Fruit fly (Drosophila melanogaster) whole organism, embryonic: Measurements from ENCODE around the gene CCHa2.

Source experiments
- Atf3 ChIP-seq: fragments of 200-800 bp; sonication (Bioruptor generic); optimal IDR thresholded peaks from 3 replicates; lab custom pipeline; 2016; ENCODE audit warnings: missing biosample characterization, missing genetic modification characterization
- CG10462 ChIP-seq: fragments of 200-800 bp; sonication (Bioruptor generic); optimal IDR thresholded peaks from 2 replicates; lab custom pipeline; 2016; ENCODE audit warnings: missing biosample characterization, missing genetic modification characterization
- CG11560 ChIP-seq: fragments of 200-800 bp; sonication (Bioruptor generic); IDR thresholded peaks from 3 replicates; pipeline ENCODE4 v1.3.6; 2022; ENCODE audit warnings: missing biosample characterization, missing genetic modification characterization
- CG15601 ChIP-seq: fragments of 200-800 bp; sonication (Bioruptor generic); optimal IDR thresholded peaks from 3 replicates; lab custom pipeline; 2019; ENCODE audit warnings: missing biosample characterization, mild to moderate bottlenecking, missing genetic modification characterization, moderate library complexity
- CG17829 ChIP-seq: fragments of 200-800 bp; optimal IDR thresholded peaks from 2 replicates; lab custom pipeline; 2019; ENCODE audit warnings: missing biosample characterization, mild to moderate bottlenecking, missing genetic modification characterization, moderate library complexity
- CG2129 ChIP-seq: fragments of 200-800 bp; sonication (Bioruptor generic); IDR thresholded peaks from 2 replicates; pipeline ENCODE4 v1.3.6; 2022; ENCODE audit warnings: missing biosample characterization, missing genetic modification characterization; ENCODE audit not compliant: partially characterized antibody
- CG2678 ChIP-seq: fragments of 200-800 bp; sonication (Bioruptor generic); optimal IDR thresholded peaks from 3 replicates; lab custom pipeline; 2019; ENCODE audit warnings: missing biosample characterization, mild to moderate bottlenecking, missing genetic modification characterization, moderate library complexity
- CG30403 ChIP-seq: fragments of 200-800 bp; sonication (Bioruptor generic); optimal IDR thresholded peaks from 3 replicates; lab custom pipeline; 2016; ENCODE audit warnings: missing biosample characterization, missing genetic modification characterization
- CG3726 ChIP-seq: fragments of 200-800 bp; sonication (Bioruptor generic); IDR thresholded peaks from 3 replicates; pipeline ENCODE4, ENCODE4 v1.3.6; 2022; ENCODE audit warnings: missing biosample characterization, missing genetic modification characterization
- CG4424 ChIP-seq: fragments of 200-800 bp; sonication (Bioruptor generic); optimal IDR thresholded peaks from 3 replicates; lab custom pipeline; 2016; ENCODE audit warnings: missing biosample characterization, missing genetic modification characterization
- CG6254 ChIP-seq: fragments of 200-800 bp; sonication (Bioruptor generic); optimal IDR thresholded peaks from 3 replicates; lab custom pipeline; 2017; ENCODE audit warnings: mild to moderate bottlenecking, missing biosample characterization, missing genetic modification reagents, missing genetic modification characterization
- CG6689 ChIP-seq: fragments of 200-800 bp; sonication (Bioruptor generic); IDR thresholded peaks from 2 replicates; pipeline ENCODE4 v1.3.6; 2022; ENCODE audit warnings: missing biosample characterization, missing genetic modification characterization
- CG7963 ChIP-seq: fragments of 200-800 bp; sonication (Bioruptor generic); IDR thresholded peaks from 3 replicates; pipeline ENCODE4 v1.3.6; 2022; ENCODE audit warnings: missing biosample characterization, missing genetic modification characterization; ENCODE audit not compliant: partially characterized antibody
- CG8478 ChIP-seq: fragments of >200 bp; optimal IDR thresholded peaks from 2 replicates; lab custom pipeline; 2018
- CG9817 ChIP-seq: fragments of 200-800 bp; sonication (Bioruptor generic); optimal IDR thresholded peaks from 2 replicates; lab custom pipeline; 2018; ENCODE audit warnings: missing biosample characterization, mild to moderate bottlenecking, missing genetic modification characterization, moderate library complexity
- Dek ChIP-seq: fragments of 200-800 bp; sonication (Bioruptor generic); optimal IDR thresholded peaks from 3 replicates; lab custom pipeline; 2019; ENCODE audit warnings: missing biosample characterization, mild to moderate bottlenecking, missing genetic modification characterization, moderate library complexity
- Gug ChIP-seq: fragments of 200-800 bp; sonication (Bioruptor generic); IDR thresholded peaks from 4 replicates; pipeline ENCODE4 v1.3.6; 2022; ENCODE audit warnings: missing biosample characterization, missing genetic modification characterization
- HLH4C ChIP-seq: fragments of 200-800 bp; sonication (Bioruptor generic); IDR thresholded peaks from 3 replicates; pipeline ENCODE4 v1.3.6; 2022; ENCODE audit warnings: missing biosample characterization, missing genetic modification characterization; ENCODE audit not compliant: partially characterized antibody
- Oli ChIP-seq: fragments of 200-800 bp; sonication (Bioruptor generic); optimal IDR thresholded peaks from 2 replicates; lab custom pipeline; 2018; ENCODE audit warnings: missing biosample characterization, mild to moderate bottlenecking, missing genetic modification characterization, moderate library complexity
- Optix ChIP-seq: fragments of 200-800 bp; sonication (Bioruptor generic); IDR thresholded peaks from 3 replicates; pipeline ENCODE4 v1.3.6; 2022; ENCODE audit warnings: missing biosample characterization, missing genetic modification characterization
- Pdp1 ChIP-seq, 2 experiments: fragments of 200-800 bp; sonication (Bioruptor generic); optimal IDR thresholded peaks; 3 replicates each; lab custom pipeline; 2016; ENCODE audit warnings: missing biosample characterization in 2 of 2, missing genetic modification characterization in 2 of 2, mild to moderate bottlenecking in 1 of 2, moderate library complexity in 1 of 2
- Ravus ChIP-seq: fragments of 200-800 bp; sonication (Bioruptor generic); IDR thresholded peaks from 2 replicates; pipeline ENCODE4 v1.3.6; 2022; ENCODE audit warnings: missing biosample characterization, missing genetic modification characterization
- Sry-β ChIP-seq: fragments of 200-800 bp; sonication (Bioruptor generic); optimal IDR thresholded peaks from 2 replicates; lab custom pipeline; 2018; ENCODE audit warnings: missing biosample characterization, mild to moderate bottlenecking, missing genetic modification characterization, moderate library complexity
- Ssrp ChIP-seq: fragments of 200-800 bp; sonication (Bioruptor generic); optimal IDR thresholded peaks from 2 replicates; lab custom pipeline; 2018; ENCODE audit warnings: missing biosample characterization, mild to moderate bottlenecking, missing genetic modification characterization, moderate library complexity
- abd-A ChIP-seq: fragments of 200-800 bp; sonication (Bioruptor generic); optimal IDR thresholded peaks from 3 replicates; lab custom pipeline; 2019; ENCODE audit warnings: missing biosample characterization, mild to moderate bottlenecking, missing genetic modification characterization, moderate library complexity
- ap ChIP-seq: fragments of 200-800 bp; sonication (Bioruptor generic); IDR thresholded peaks from 2 replicates; pipeline ENCODE4 v1.3.6; 2022; ENCODE audit warnings: missing biosample characterization, missing genetic modification characterization
- az2 ChIP-seq: fragments of 200-800 bp; sonication (Bioruptor generic); optimal IDR thresholded peaks from 3 replicates; lab custom pipeline; 2016; ENCODE audit warnings: missing biosample characterization, missing genetic modification characterization
- bigmax ChIP-seq: fragments of 200-800 bp; sonication (Bioruptor generic); optimal IDR thresholded peaks from 2 replicates; lab custom pipeline; 2018; ENCODE audit warnings: missing biosample characterization, mild to moderate bottlenecking, missing genetic modification characterization
- cas ChIP-seq: fragments of 200-800 bp; sonication (Bioruptor generic); IDR thresholded peaks from 2 replicates; pipeline ENCODE4 v1.3.6; 2022; ENCODE audit warnings: missing biosample characterization, missing genetic modification characterization
- cg ChIP-seq: fragments of 200-800 bp; sonication (Bioruptor generic); optimal IDR thresholded peaks from 3 replicates; lab custom pipeline; 2019; ENCODE audit warnings: missing biosample characterization, mild to moderate bottlenecking, missing genetic modification characterization, moderate library complexity
- croc ChIP-seq: fragments of 200-800 bp; sonication (Bioruptor generic); conservative IDR thresholded peaks from 3 replicates; pipeline ENCODE4 v1.3.6; 2022; ENCODE audit warnings: missing biosample characterization, missing genetic modification characterization
- dimm ChIP-seq: fragments of 200-800 bp; sonication (Bioruptor generic); IDR thresholded peaks from 2 replicates; pipeline ENCODE4 v1.3.6; 2022; ENCODE audit warnings: missing biosample characterization, missing genetic modification characterization
- dpn ChIP-seq, 2 experiments: fragments of 200-800 bp; sonication (Bioruptor generic); optimal IDR thresholded peaks; 3 replicates each; lab custom pipeline; 2016; ENCODE audit warnings: missing biosample characterization in 2 of 2, missing genetic modification characterization in 2 of 2
- ewg ChIP-seq: fragments of 200-800 bp; sonication (Bioruptor generic); optimal IDR thresholded peaks from 3 replicates; lab custom pipeline; 2017; ENCODE audit warnings: mild to moderate bottlenecking, missing biosample characterization, missing genetic modification reagents, missing genetic modification characterization
- fru ChIP-seq: fragments of >200 bp; optimal IDR thresholded peaks from 2 replicates; lab custom pipeline; 2017
- grau ChIP-seq: fragments of 200-800 bp; optimal IDR thresholded peaks from 3 replicates; lab custom pipeline; 2019; ENCODE audit warnings: missing biosample characterization, mild to moderate bottlenecking, missing genetic modification characterization, moderate library complexity
- jigr1 ChIP-seq: fragments of 200-800 bp; sonication (Bioruptor generic); IDR thresholded peaks from 3 replicates; pipeline ENCODE4 v1.3.6; 2022; ENCODE audit warnings: missing biosample characterization, missing genetic modification characterization
- nmo ChIP-seq: fragments of 200-800 bp; sonication (Bioruptor generic); optimal IDR thresholded peaks from 2 replicates; lab custom pipeline; 2018; ENCODE audit warnings: missing biosample characterization, mild to moderate bottlenecking, missing genetic modification characterization, moderate library complexity
- nom ChIP-seq: fragments of 200-800 bp; sonication (Bioruptor generic); optimal IDR thresholded peaks from 2 replicates; lab custom pipeline; 2017; ENCODE audit warnings: missing biosample characterization, missing genetic modification characterization, mild to moderate bottlenecking, moderate library complexity, missing genetic modification reagents
- prd ChIP-seq, 3 experiments: fragments of >200 bp in 2 of 3; fragments of 200-800 bp in 1 of 3; sonication (Bioruptor generic) in 1 of 3; optimal IDR thresholded peaks in 2 of 3; IDR thresholded peaks in 1 of 3; 2 replicates in 2 of 3; 3 replicates in 1 of 3; pipeline versions ENCODE4 v1.3.6 to Lab custom; 2017 to 2022; ENCODE audit warnings: missing biosample characterization in 1 of 3, missing genetic modification characterization in 1 of 3
- rib ChIP-seq: fragments of 200-800 bp; sonication (Bioruptor generic); IDR thresholded peaks from 2 replicates; pipeline ENCODE4 v1.3.6; 2022; ENCODE audit warnings: missing biosample characterization, missing genetic modification characterization
- salm ChIP-seq: fragments of 200-800 bp; sonication (Bioruptor generic); optimal IDR thresholded peaks from 2 replicates; lab custom pipeline; 2018; ENCODE audit warnings: missing biosample characterization, mild to moderate bottlenecking, missing genetic modification characterization
- sc ChIP-seq, 3 experiments: fragments of >200 bp in 2 of 3; fragments of 200-800 bp in 1 of 3; sonication (Bioruptor generic) in 1 of 3; optimal IDR thresholded peaks; 2 replicates in 2 of 3; 3 replicates in 1 of 3; lab custom pipeline; 2017; ENCODE audit warnings: mild to moderate bottlenecking in 1 of 3, missing biosample characterization in 1 of 3, missing genetic modification characterization in 1 of 3, missing genetic modification reagents in 1 of 3
- seq ChIP-seq: fragments of 200-800 bp; sonication (Bioruptor generic); IDR thresholded peaks from 2 replicates; pipeline ENCODE4 v1.3.6; 2022; ENCODE audit warnings: missing biosample characterization, missing genetic modification characterization
- shn ChIP-seq: fragments of 200-800 bp; sonication (Bioruptor generic); optimal IDR thresholded peaks from 3 replicates; lab custom pipeline; 2016; ENCODE audit warnings: missing biosample characterization, missing genetic modification characterization
- tgo ChIP-seq: fragments of 200-800 bp; sonication (Bioruptor generic); IDR thresholded peaks from 3 replicates; pipeline ENCODE4 v1.3.6; 2022; ENCODE audit warnings: missing biosample characterization, missing genetic modification characterization
- ttk ChIP-seq: fragments of 200-800 bp; sonication (Bioruptor generic); IDR thresholded peaks from 2 replicates; pipeline ENCODE4 v2.1.2; 2022; ENCODE audit warnings: missing biosample characterization, missing genetic modification characterization
- yki ChIP-seq: fragments of >200 bp; optimal IDR thresholded peaks from 3 replicates; lab custom pipeline; 2018
- zen ChIP-seq: fragments of 200-800 bp; sonication (Bioruptor generic); optimal IDR thresholded peaks from 3 replicates; lab custom pipeline; 2018; ENCODE audit warnings: missing biosample characterization, mild to moderate bottlenecking, missing genetic modification characterization, moderate library complexity
- zf30C ChIP-seq: fragments of 200-800 bp; sonication (Bioruptor generic); optimal IDR thresholded peaks from 3 replicates; lab custom pipeline; 2018; ENCODE audit warnings: missing biosample characterization, mild to moderate bottlenecking, missing genetic modification characterization

CCHa2 gene

DNA sequence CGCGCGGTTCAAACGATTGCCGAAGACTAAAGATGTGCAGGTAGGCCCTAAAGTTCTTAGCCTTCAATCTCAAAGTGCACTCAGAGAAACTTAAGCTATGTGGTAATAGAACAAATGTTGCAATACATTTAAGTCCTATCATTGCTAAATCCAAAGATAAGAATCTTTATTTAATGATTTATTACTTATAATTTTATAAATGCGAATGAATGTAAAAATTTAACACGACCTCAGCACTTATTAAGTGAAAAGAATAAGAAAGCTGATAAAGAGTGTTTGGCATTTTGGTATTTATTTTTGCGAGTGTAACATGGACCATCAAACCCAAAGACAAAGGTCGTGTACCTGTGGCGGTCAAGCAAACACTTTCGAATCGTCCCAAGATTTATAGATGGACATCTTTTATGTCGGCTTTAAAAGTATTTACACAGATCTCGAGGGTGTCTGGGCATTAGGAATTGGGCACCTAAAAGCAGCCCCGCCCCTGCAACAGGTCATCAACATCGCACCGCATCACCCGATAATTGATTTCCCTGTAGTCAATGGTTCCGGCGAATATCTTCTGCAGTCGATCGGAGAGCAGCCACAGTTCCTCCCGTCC lies 9.9 kb upstream of the CCHa2 start, which contains the start of gene yellow-e3 (continued):
- TF ChIP-seq HLH4C (GFP tag; lab: Robert Waterston, UW): no peak
- TF ChIP-seq CG30403 (GFP tag; lab: Kevin White, UChicago): peak; percentile 16
- TF ChIP-seq Dek (tag; lab: Kevin White, UChicago): no peak
- TF ChIP-seq ewg: no peak
- no peak for TF ChIP-seq cas (GFP tag; lab: Robert Waterston, UW)
- TF ChIP-seq az2 (GFP tag; lab: Kevin White, UChicago): peak; percentile 34
- TF ChIP-seq CG15601 (tag; lab: Kevin White, UChicago): peak; percentile 24
- TF ChIP-seq CG2129 (GFP tag; lab: Robert Waterston, UW): no peak
- no peak for TF ChIP-seq CG9817
- TF ChIP-seq Ssrp: peak; percentile 17
- no peak for TF ChIP-seq Optix
- no peak for TF ChIP-seq Atf3 (GFP tag; lab: Kevin White, UChicago)
- no peak for TF ChIP-seq rib (GFP tag; lab: Robert Waterston, UW)
- TF ChIP-seq CG3726 (GFP tag; lab: Robert Waterston, UW): no peak
- no peak for TF ChIP-seq bigmax
- no peak for TF ChIP-seq prd (optimal IDR thresholded peaks at IDR 0.05; lab: Kevin White, UChicago)
- TF ChIP-seq prd (GFP tag; IDR thresholded peaks at IDR 0.05; lab: Robert Waterston, UW): peak; percentile 81
- no peak for TF ChIP-seq CG11560 (tag; lab: Robert Waterston, UW)
- TF ChIP-seq CG10462 (GFP tag; lab: Kevin White, UChicago): no peak
- TF ChIP-seq CG2678: no peak
- no peak for TF ChIP-seq dpn (GFP tag; optimal IDR thresholded peaks at IDR 0.05; lab: Kevin White, UChicago)
- TF ChIP-seq ap (GFP tag; lab: Robert Waterston, UW): no peak
- 0 out of 3 replicates have a peak, but pooled peaks have one; percentile 23 for TF ChIP-seq croc (GFP tag; lab: Robert Waterston, UW)
- TF ChIP-seq CG4424 (GFP tag; lab: Kevin White, UChicago): no peak
- no peak for TF ChIP-seq Sry-β (GFP tag; lab: Kevin White, UChicago)
- TF ChIP-seq abd-A (tag; lab: Kevin White, UChicago): no peak
- no peak for TF ChIP-seq yki (lab: Kevin White, UChicago)
- peak; percentile 93 for TF ChIP-seq zen (tag; lab: Kevin White, UChicago)
- TF ChIP-seq shn: no peak
- peak; percentile 37 for TF ChIP-seq CG6254
- TF ChIP-seq grau (tag; lab: Kevin White, UChicago): peak; percentile 44
- TF ChIP-seq CG6689 (GFP tag; lab: Robert Waterston, UW): no peak
- no peak for TF ChIP-seq seq (GFP tag; lab: Robert Waterston, UW)
- peak; percentile 58 for TF ChIP-seq CG17829 (tag; lab: Kevin White, UChicago)
- no peak for TF ChIP-seq Ravus
- TF ChIP-seq sc (optimal IDR thresholded peaks at IDR 0.05; lab: Kevin White, UChicago): no peak
- peak; percentile 5 for TF ChIP-seq sc (GFP tag; optimal IDR thresholded peaks at IDR 0.05; lab: Kevin White, UChicago)
- TF ChIP-seq tgo (GFP tag; lab: Robert Waterston, UW): no peak
- TF ChIP-seq cg: no peak
- no peak for TF ChIP-seq CG7963 (GFP tag; lab: Robert Waterston, UW)
- no peak for TF ChIP-seq CG8478
- no peak for TF ChIP-seq Gug (GFP tag; lab: Robert Waterston, UW)
- TF ChIP-seq nmo (GFP tag; lab: Kevin White, UChicago): peak; percentile 41
- TF ChIP-seq jigr1 (GFP tag; lab: Robert Waterston, UW): no peak
- TF ChIP-seq Pdp1 (GFP tag; optimal IDR thresholded peaks at IDR 0.05; lab: Kevin White, UChicago): no peak
- TF ChIP-seq zf30C (GFP tag; lab: Kevin White, UChicago): peak; percentile 95
- no peak for TF ChIP-seq salm (tag; lab: Kevin White, UChicago)
- no peak for TF ChIP-seq nom (GFP tag; lab: Kevin White, UChicago)
- TF ChIP-seq ttk (GFP tag; lab: Robert Waterston, UW): no peak
- no peak for TF ChIP-seq fru (lab: Kevin White, UChicago)
- no peak for TF ChIP-seq dimm (GFP tag; lab: Robert Waterston, UW)
- TF ChIP-seq Oli (tag; lab: Kevin White, UChicago): no peak
